Worm (Caenorhabditis elegans): ENCODE data around the gene F29B9.7.

DNA sequence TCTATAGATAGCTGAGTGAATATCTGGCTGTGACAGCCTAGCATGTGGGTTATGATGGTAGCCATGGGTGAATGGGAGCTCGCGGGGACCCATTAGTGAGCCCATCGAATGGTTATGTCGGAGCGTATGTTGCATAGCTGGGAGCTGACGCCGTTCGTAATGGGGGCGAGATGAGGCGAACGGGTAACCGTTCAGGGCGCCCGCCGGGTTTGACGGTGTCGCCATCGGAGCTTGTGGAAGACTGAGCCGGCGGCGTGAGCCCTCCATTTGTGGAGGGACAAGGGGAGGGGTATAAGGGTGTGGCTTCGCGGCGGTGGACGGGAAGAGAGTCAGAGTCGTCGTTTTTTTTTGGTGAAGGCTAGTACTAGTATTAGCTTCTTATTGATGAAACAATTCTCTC, 25.7 kb upstream of the F29B9.7 start:
- TF ChIP-seq dpl-1 (GFP tag; optimal IDR thresholded peaks at IDR 0.05) (no peak), nhr-12 (tag; optimal IDR thresholded peaks at IDR 0.05) (no peak), sptf-1 (tag; optimal IDR thresholded peaks at IDR 0.05) (no peak), aly-2 (tag; optimal IDR thresholded peaks at IDR 0.05) (no peak), unc-30 (tag; optimal IDR thresholded peaks at IDR 0.05) (no peak), ztf-11 (tag; optimal IDR thresholded peaks at IDR 0.05) (no peak), ces-1 (GFP tag; optimal IDR thresholded peaks at IDR 0.05) (no peak), unc-62 (GFP tag; optimal IDR thresholded peaks at IDR 0.05) (no peak), nhr-77 (tag; optimal IDR thresholded peaks at IDR 0.05) (no peak)
